Fruit fly (Drosophila melanogaster) S2 (cell line): Measurements from ENCODE around the gene yellow-f2.

Source experiments
- CG8478 ChIP-seq: fragments of >200 bp; optimal IDR thresholded peaks from 2 replicates; lab custom pipeline; 2018
- CTCF ChIP-seq, 2 experiments: fragments of >200 bp; optimal IDR thresholded peaks; 2 replicates each; lab custom pipeline; 2018

DNA sequence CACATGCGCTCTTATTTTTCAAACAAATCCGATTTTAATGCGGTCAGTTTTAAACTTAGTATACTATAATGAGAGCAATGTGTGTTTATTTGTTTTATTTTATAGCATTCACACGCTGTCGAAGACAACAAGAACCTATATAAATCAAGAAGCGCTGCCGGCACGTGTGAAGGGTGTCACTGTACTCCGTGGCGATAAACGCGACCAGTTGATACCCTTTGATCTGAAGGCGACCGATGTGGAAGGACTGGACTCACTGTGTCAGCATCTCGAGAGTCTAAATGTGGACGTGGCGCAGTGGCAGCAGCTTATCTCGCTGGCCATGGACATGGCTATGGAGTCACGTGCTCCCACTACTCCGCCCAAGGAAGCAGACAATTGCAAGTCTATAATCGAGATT, 32.3 kb downstream of the yellow-f2 start:
- TF ChIP-seq CG8478 (lab: Kevin White, UChicago): no peak
- no peak for TF ChIP-seq CTCF (optimal IDR thresholded peaks at IDR 0.05; lab: Kevin White, UChicago)
